Fruit fly (Drosophila melanogaster) Kc167 (cell line): ENCODE data around the gene CG31809.

Source experiments
- h ChIP-seq: fragments of >200 bp; optimal IDR thresholded peaks from 3 replicates; lab custom pipeline; 2018; ENCODE audit warnings: missing external identifiers
- insv ChIP-seq: fragments of >200 bp; optimal IDR thresholded peaks from 3 replicates; lab custom pipeline; 2018; ENCODE audit warnings: missing external identifiers

DNA sequence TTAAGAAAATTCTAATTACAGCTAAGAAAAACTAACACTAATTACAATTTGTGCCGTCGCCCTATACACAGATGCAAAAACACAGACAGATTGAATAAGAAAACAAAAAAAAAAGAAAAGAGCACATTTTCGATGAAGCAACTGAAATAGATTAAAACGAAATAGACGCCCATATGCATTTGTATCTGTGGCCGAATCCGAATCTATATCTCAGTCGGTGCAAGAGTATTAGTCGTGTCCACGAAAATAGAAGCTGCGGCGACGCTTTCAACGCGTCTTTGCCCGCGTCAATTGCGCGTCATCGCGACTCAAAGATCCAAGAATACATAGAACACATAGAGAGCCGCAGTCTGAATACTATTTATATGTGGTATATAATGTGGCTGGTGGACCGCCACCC is 16.4 kb upstream of the CG31809 start:
- no peak for TF ChIP-seq insv (lab: Kevin White, UChicago)
- no peak for TF ChIP-seq h
